Worm (Caenorhabditis elegans) whole organism, L4/young adult: Measurements from ENCODE around the gene T10B5.7.

Source experiments
- dao-5 ChIP-seq: sonication (generic microtip); optimal IDR thresholded peaks from 2 replicates; lab custom pipeline; 2016; ENCODE audit warnings: missing genotype, missing genetic modification characterization, moderate library complexity, missing compliant biosample characterization
- him-1 ChIP-seq: sonication (generic microtip); optimal IDR thresholded peaks from 2 replicates; lab custom pipeline; 2016; ENCODE audit warnings: missing genotype, missing genetic modification reagents, missing genetic modification characterization, missing compliant biosample characterization

DNA sequence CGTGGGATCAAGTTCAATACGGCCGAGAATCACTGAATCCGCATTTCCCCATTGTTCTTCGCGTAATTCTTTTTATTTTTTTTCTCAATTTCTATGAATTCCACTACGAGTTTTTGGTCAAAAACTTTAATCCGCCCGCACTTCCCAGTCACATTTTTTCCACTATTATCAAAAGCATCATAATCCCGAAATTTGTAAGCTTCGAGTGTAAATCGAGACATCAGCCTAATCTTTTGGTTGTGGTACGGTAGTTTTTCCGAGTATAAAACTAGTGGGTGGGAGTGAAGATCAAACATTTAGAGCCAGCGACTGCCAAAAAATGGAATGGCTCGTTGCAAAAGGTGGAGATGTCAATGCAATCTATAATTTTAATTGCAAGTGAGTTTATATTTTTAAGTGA is 38.8 kb upstream of the T10B5.7 start, which contains the start of gene srt-42:
- TF ChIP-seq dao-5 = no peak
- TF ChIP-seq him-1 (tag; lab: Kevin White, UChicago) = no peak
